Worm (Caenorhabditis elegans) whole organism, L2 larva: ENCODE results near the gene T15B7.8.
A peak's percentile ranks its signal among the peaks of the same experiment; 100 is the strongest.

Experiments used
- C34F6.9 ChIP-seq: fragments of 150-350 bp; optimal IDR thresholded peaks from 2 replicates; lab custom pipeline; 2014; ENCODE audit warnings: missing biosample characterization, missing genetic modification characterization
- F13H6.1 ChIP-seq: sonication (generic microtip); optimal IDR thresholded peaks from 2 replicates; lab custom pipeline; 2016; ENCODE audit warnings: missing genetic modification characterization, missing compliant biosample characterization
- Y55F3AM.14 ChIP-seq: fragments of 200-800 bp; sonication (Bioruptor generic); optimal IDR thresholded peaks from 2 replicates; lab custom pipeline; 2018; ENCODE audit warnings: mild to moderate bottlenecking, missing genetic modification characterization, missing compliant biosample characterization
- alr-1 ChIP-seq: fragments of 150-350 bp; optimal IDR thresholded peaks from 2 replicates; lab custom pipeline; 2014; ENCODE audit warnings: missing biosample characterization, missing genetic modification characterization
- ama-1 ChIP-seq: fragments of 150-350 bp; optimal IDR thresholded peaks from 2 replicates; lab custom pipeline; 2018; ENCODE audit warnings: inconsistent platforms
- blmp-1 ChIP-seq: sonication (generic microtip); optimal IDR thresholded peaks from 2 replicates; lab custom pipeline; 2017; ENCODE audit warnings: missing genetic modification characterization, mild to moderate bottlenecking, missing compliant biosample characterization, antibody characterized with exemption, moderate library complexity; ENCODE audit not compliant: insufficient read depth
- ceh-16 ChIP-seq: fragments of 150-350 bp; optimal IDR thresholded peaks from 2 replicates; lab custom pipeline; 2014; ENCODE audit warnings: missing biosample characterization, missing genetic modification characterization
- ceh-82 ChIP-seq: fragments of 150-350 bp; optimal IDR thresholded peaks from 2 replicates; lab custom pipeline; 2014; ENCODE audit warnings: missing biosample characterization, missing genetic modification characterization
- dmd-4 ChIP-seq: sonication (generic microtip); optimal IDR thresholded peaks from 2 replicates; lab custom pipeline; 2017; ENCODE audit warnings: missing biosample characterization, missing genetic modification characterization
- elt-1 ChIP-seq: fragments of 150-350 bp; optimal IDR thresholded peaks from 2 replicates; lab custom pipeline; 2014; ENCODE audit warnings: missing biosample characterization, missing genetic modification characterization
- elt-3 ChIP-seq: sonication (generic microtip); optimal IDR thresholded peaks from 2 replicates; lab custom pipeline; 2017; ENCODE audit warnings: missing biosample characterization, missing genetic modification characterization
- fos-1 ChIP-seq: fragments of 150-350 bp; optimal IDR thresholded peaks from 2 replicates; lab custom pipeline; 2014; ENCODE audit warnings: missing biosample characterization, missing genetic modification characterization
- lin-11 ChIP-seq: fragments of 150-350 bp; sonication (generic microtip); optimal IDR thresholded peaks from 2 replicates; lab custom pipeline; 2014; ENCODE audit warnings: missing biosample characterization, missing genetic modification characterization, inconsistent platforms, mixed read lengths
- lin-13 ChIP-seq: fragments of 150-350 bp; optimal IDR thresholded peaks from 2 replicates; lab custom pipeline; 2014; ENCODE audit warnings: missing biosample characterization, missing genetic modification reagents, missing genetic modification characterization
- lin-39 ChIP-seq: fragments of 150-350 bp; optimal IDR thresholded peaks from 2 replicates; lab custom pipeline; 2014; ENCODE audit warnings: missing biosample characterization, missing genetic modification reagents, missing genetic modification characterization
- lsy-2 ChIP-seq, 2 experiments: fragments of 150-350 bp in 1 of 2; sonication (generic microtip) in 1 of 2; optimal IDR thresholded peaks; 2 replicates each; lab custom pipeline; 2014 to 2017; ENCODE audit warnings: missing biosample characterization in 2 of 2, missing genetic modification characterization in 2 of 2
- mbf-1 ChIP-seq: sonication (generic microtip); optimal IDR thresholded peaks from 2 replicates; lab custom pipeline; 2017; ENCODE audit warnings: missing biosample characterization, missing genetic modification characterization
- mdl-1 ChIP-seq, 2 experiments: fragments of 150-350 bp in 1 of 2; sonication (generic microtip) in 1 of 2; optimal IDR thresholded peaks; 2 replicates each; lab custom pipeline; 2017; ENCODE audit warnings: missing biosample characterization in 2 of 2, missing genetic modification characterization in 2 of 2
- nhr-10 ChIP-seq: sonication (generic microtip); optimal IDR thresholded peaks from 2 replicates; lab custom pipeline; 2017; ENCODE audit warnings: missing biosample characterization, missing genetic modification characterization
- nhr-12 ChIP-seq: fragments of 150-350 bp; optimal IDR thresholded peaks from 2 replicates; lab custom pipeline; 2014; ENCODE audit warnings: missing biosample characterization, missing genetic modification characterization
- nhr-129 ChIP-seq: fragments of 150-350 bp; optimal IDR thresholded peaks from 2 replicates; lab custom pipeline; 2014; ENCODE audit warnings: missing biosample characterization, missing genetic modification characterization
- nhr-21 ChIP-seq: fragments of 150-350 bp; optimal IDR thresholded peaks from 2 replicates; lab custom pipeline; 2014; ENCODE audit warnings: missing biosample characterization, missing genetic modification characterization
- nhr-23 ChIP-seq: fragments of 150-350 bp; optimal IDR thresholded peaks from 2 replicates; lab custom pipeline; 2014; ENCODE audit warnings: missing biosample characterization, missing genetic modification reagents, missing genetic modification characterization
- nhr-25 ChIP-seq: fragments of 150-350 bp; sonication (generic microtip); optimal IDR thresholded peaks from 3 replicates; lab custom pipeline; 2014; ENCODE audit warnings: missing biosample characterization, missing genetic modification characterization
- nhr-6 ChIP-seq: fragments of 150-350 bp; optimal IDR thresholded peaks from 2 replicates; lab custom pipeline; 2014; ENCODE audit warnings: missing biosample characterization, missing genetic modification characterization
- nhr-77 ChIP-seq: fragments of 150-350 bp; optimal IDR thresholded peaks from 2 replicates; lab custom pipeline; 2014; ENCODE audit warnings: missing biosample characterization, missing genetic modification characterization
- peb-1 ChIP-seq: fragments of 150-350 bp; optimal IDR thresholded peaks from 2 replicates; lab custom pipeline; 2014; ENCODE audit warnings: missing biosample characterization, missing genetic modification characterization
- skn-1 ChIP-seq: sonication (generic microtip); optimal IDR thresholded peaks from 2 replicates; lab custom pipeline; 2017; ENCODE audit warnings: missing biosample characterization, missing genetic modification characterization
- sma-9 ChIP-seq, 2 experiments: fragments of 150-350 bp in 1 of 2; sonication (generic microtip) in 1 of 2; optimal IDR thresholded peaks; 2 replicates each; lab custom pipeline; 2014 to 2016; ENCODE audit warnings: missing genetic modification characterization in 2 of 2, mild to moderate bottlenecking in 1 of 2, missing biosample characterization in 1 of 2, missing compliant biosample characterization in 1 of 2, missing genetic modification reagents in 1 of 2, moderate library complexity in 1 of 2
- snpc-4 ChIP-seq: fragments of 150-350 bp; optimal IDR thresholded peaks from 2 replicates; lab custom pipeline; 2014; ENCODE audit warnings: missing biosample characterization, missing genetic modification characterization
- unc-39 ChIP-seq: fragments of 150-350 bp; optimal IDR thresholded peaks from 2 replicates; lab custom pipeline; 2014; ENCODE audit warnings: missing biosample characterization, missing genetic modification characterization
- unc-55 ChIP-seq: fragments of 150-350 bp; sonication (generic microtip); optimal IDR thresholded peaks from 3 replicates; lab custom pipeline; 2014; ENCODE audit warnings: missing biosample characterization, missing genetic modification reagents, missing genetic modification characterization
- unc-62 ChIP-seq: fragments of 150-350 bp; optimal IDR thresholded peaks from 2 replicates; lab custom pipeline; 2014; ENCODE audit warnings: missing biosample characterization, missing genetic modification reagents, missing genetic modification characterization
- zag-1 ChIP-seq: fragments of 150-350 bp; optimal IDR thresholded peaks from 2 replicates; lab custom pipeline; 2014; ENCODE audit warnings: missing biosample characterization, missing genetic modification characterization
- ztf-1 ChIP-seq: fragments of 200-800 bp; sonication (Bioruptor generic); conservative IDR thresholded peaks from 2 replicates; pipeline ENCODE4 v1.3.6; 2022; ENCODE audit warnings: missing genetic modification characterization, missing compliant biosample characterization
- ztf-4 ChIP-seq: fragments of 150-350 bp; optimal IDR thresholded peaks from 2 replicates; lab custom pipeline; 2014; ENCODE audit warnings: missing biosample characterization, missing genetic modification characterization

The T15B7.8 gene

DNA sequence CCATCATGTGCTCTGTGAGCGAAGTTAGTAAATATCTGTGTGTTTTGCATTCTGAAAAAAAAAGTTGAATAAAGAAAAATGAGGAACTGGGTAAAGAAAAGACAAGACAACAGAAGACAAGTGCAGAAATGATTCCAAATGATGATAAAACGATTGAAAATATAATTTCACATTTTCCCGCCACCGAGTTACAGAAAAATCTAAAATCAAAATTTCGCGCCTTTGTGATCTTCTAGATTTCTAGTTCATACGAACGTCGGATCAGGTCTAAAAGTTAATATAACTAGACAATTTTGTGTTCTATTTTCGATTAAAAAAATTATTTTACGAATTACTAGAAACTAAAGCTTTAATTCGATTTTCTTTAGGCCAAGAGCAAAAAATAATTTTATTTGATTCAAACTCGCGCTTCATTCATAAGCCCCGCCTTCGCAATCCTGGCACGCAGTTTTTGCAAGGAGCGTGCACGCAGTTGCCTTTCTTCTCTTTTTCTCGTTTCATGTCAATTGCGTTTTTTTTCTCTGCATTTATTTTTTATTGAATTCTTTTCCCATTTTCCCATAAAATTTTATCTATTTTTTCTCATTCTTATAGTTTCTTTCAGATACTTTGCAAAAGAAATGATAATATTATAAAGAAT, 36.6 kb upstream of the T15B7.8 start, which contains the start of the genes spn-4 and spe-39 (continued):
- no peak for TF ChIP-seq nhr-25 (tag; lab: Kevin White, UChicago)
- peak; percentile 2 for TF ChIP-seq zag-1
- TF ChIP-seq nhr-12 (tag; lab: Kevin White, UChicago): no peak
- peak; percentile 71 for TF ChIP-seq lin-11 (tag; lab: Kevin White, UChicago)
- peak; percentile 24 for TF ChIP-seq blmp-1
- TF ChIP-seq ceh-82: no peak
- TF ChIP-seq skn-1: no peak
- peak in 1 of 2 experiments; percentile 10 for TF ChIP-seq mdl-1 (tag; optimal IDR thresholded peaks at IDR 0.05; lab: Kevin White, UChicago)
- no peak for TF ChIP-seq ztf-1 (GFP tag; lab: Robert Waterston, UW)
- no peak for TF ChIP-seq dmd-4 (tag; lab: Kevin White, UChicago)
- no peak for TF ChIP-seq unc-62
- TF ChIP-seq sma-9 (GFP tag; optimal IDR thresholded peaks at IDR 0.05; lab: Kevin White, UChicago): peak; percentile 88
- no peak for TF ChIP-seq sma-9 (tag; optimal IDR thresholded peaks at IDR 0.05; lab: Kevin White, UChicago)

ce11 chrV:6787906-6788430, 33.6 kb upstream of the T15B7.8 start, which contains the start of gene ZC404.2:
ZC404.2 (plus strand) TSS chrV:6787952.
- TF ChIP-seq nhr-6 (tag; lab: Kevin White, UChicago): no peak
- no peak for TF ChIP-seq ama-1 (lab: Kevin White, UChicago)
- no peak for TF ChIP-seq unc-62
- TF ChIP-seq nhr-23 (tag; lab: Kevin White, UChicago): no peak
- TF ChIP-seq lin-11 (tag; lab: Kevin White, UChicago): no peak
- no peak for TF ChIP-seq elt-3 (tag; lab: Kevin White, UChicago)
- no peak for TF ChIP-seq ztf-1 (GFP tag; lab: Robert Waterston, UW)
- TF ChIP-seq ceh-82: no peak
- TF ChIP-seq C34F6.9: no peak
- no peak for TF ChIP-seq fos-1 (tag; lab: Kevin White, UChicago)
- no peak for TF ChIP-seq mbf-1
- TF ChIP-seq nhr-77 (tag; lab: Kevin White, UChicago): no peak
- TF ChIP-seq alr-1 (tag; lab: Kevin White, UChicago): no peak
- TF ChIP-seq lin-13 (GFP tag; lab: Kevin White, UChicago): no peak
- TF ChIP-seq Y55F3AM.14 (GFP tag; lab: Kevin White, UChicago): no peak
- no peak for TF ChIP-seq mdl-1 (tag; optimal IDR thresholded peaks at IDR 0.05; lab: Kevin White, UChicago)
- no peak for TF ChIP-seq nhr-10
- no peak for TF ChIP-seq dmd-4 (tag; lab: Kevin White, UChicago)
- TF ChIP-seq ztf-4 (tag; lab: Kevin White, UChicago): no peak

ce11 chrV:6792565-6792964, 29.0 kb upstream of the T15B7.8 start, which contains the start of gene gck-2:
gck-2 (minus strand) TSS chrV:6792665.
- no peak for TF ChIP-seq nhr-6 (tag; lab: Kevin White, UChicago)
- no peak for TF ChIP-seq Y55F3AM.14 (GFP tag; lab: Kevin White, UChicago)
- no peak for TF ChIP-seq peb-1
- TF ChIP-seq nhr-25 (tag; lab: Kevin White, UChicago): no peak
- no peak for TF ChIP-seq nhr-10
- no peak for TF ChIP-seq alr-1 (tag; lab: Kevin White, UChicago)
- no peak for TF ChIP-seq ztf-4 (tag; lab: Kevin White, UChicago)
- TF ChIP-seq lin-39: no peak
- no peak for TF ChIP-seq fos-1 (tag; lab: Kevin White, UChicago)
- no peak for TF ChIP-seq blmp-1
- TF ChIP-seq elt-1 (tag; lab: Kevin White, UChicago): no peak
- no peak for TF ChIP-seq dmd-4 (tag; lab: Kevin White, UChicago)

- TF ChIP-seq lsy-2 (tag; optimal IDR thresholded peaks at IDR 0.05; lab: Kevin White, UChicago) (peak in 1 of 2 experiments; percentile 27), nhr-25 (tag; lab: Kevin White, UChicago) (no peak)
These were observed 28.6 kb upstream of the T15B7.8 start for ce11 chrV:6792973-6793372.

ce11 chrV:6793744-6794239, 27.8 kb upstream of the T15B7.8 start, which contains the start of gene ZC404.1:
ZC404.1 (plus strand) TSS chrV:6794189.
- TF ChIP-seq ceh-16 (tag; lab: Kevin White, UChicago): peak; percentile 27
- no peak for TF ChIP-seq fos-1 (tag; lab: Kevin White, UChicago)
- TF ChIP-seq F13H6.1 (tag; lab: Kevin White, UChicago): peak; percentile 34
- TF ChIP-seq nhr-6 (tag; lab: Kevin White, UChicago): no peak
- TF ChIP-seq nhr-21 (tag; lab: Kevin White, UChicago): no peak
- no peak for TF ChIP-seq unc-39 (tag; lab: Kevin White, UChicago)
- peak; percentile 38 for TF ChIP-seq unc-55 (GFP tag; lab: Kevin White, UChicago)
- no peak for TF ChIP-seq ztf-4 (tag; lab: Kevin White, UChicago)
- TF ChIP-seq sma-9 (GFP tag; optimal IDR thresholded peaks at IDR 0.05; lab: Kevin White, UChicago): no peak
- TF ChIP-seq sma-9 (tag; optimal IDR thresholded peaks at IDR 0.05; lab: Kevin White, UChicago): no peak
- peak; percentile 6 for TF ChIP-seq nhr-129 (tag; lab: Kevin White, UChicago)
- TF ChIP-seq snpc-4: peak; percentile 62
